Worm (Caenorhabditis elegans): ENCODE measurements around the gene math-18.

DNA sequence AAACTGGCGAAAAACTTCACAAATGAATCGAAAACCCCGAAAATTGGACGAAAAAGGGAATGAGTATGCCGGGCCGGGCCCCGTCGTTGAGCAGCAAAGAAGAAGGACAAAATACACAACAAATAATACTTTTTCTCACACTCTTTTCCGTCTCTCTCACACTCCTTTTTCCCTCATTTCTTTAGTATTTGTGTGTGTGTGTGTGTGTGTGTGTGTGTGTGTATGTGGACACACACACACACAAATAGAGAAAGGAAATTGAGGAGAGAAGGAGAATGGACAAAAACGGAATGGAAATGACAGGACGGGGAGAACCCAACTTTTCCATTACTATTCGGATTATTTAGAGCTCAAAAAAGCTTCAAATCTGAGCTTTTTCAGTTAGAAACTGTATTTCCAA, 41.7 kb downstream of the math-18 start:
- no peak for TF ChIP-seq aha-1 (tag)
- TF ChIP-seq unc-62 (GFP tag; optimal IDR thresholded peaks at IDR 0.05 in 1 of 2) = no peak
- no peak for TF ChIP-seq unc-62 (tag; optimal IDR thresholded peaks at IDR 0.05)
- TF ChIP-seq nhr-237 (tag; optimal IDR thresholded peaks at IDR 0.05) = no peak
- peak; percentile 6 for TF ChIP-seq dpl-1 (GFP tag; optimal IDR thresholded peaks at IDR 0.05)
- peak; percentile 70 for TF ChIP-seq fkh-10 (GFP tag; optimal IDR thresholded peaks at IDR 0.05)
- no peak for TF ChIP-seq sdz-12 (GFP tag; optimal IDR thresholded peaks at IDR 0.05)
- peak; percentile 37 for TF ChIP-seq rbr-2 (tag; optimal IDR thresholded peaks at IDR 0.05)
- TF ChIP-seq ama-1 (optimal IDR thresholded peaks at IDR 0.05) = no peak
- no peak for TF ChIP-seq zfp-2 (tag; optimal IDR thresholded peaks at IDR 0.05)
- no peak for TF ChIP-seq snpc-1.2 (GFP tag; IDR thresholded peaks at IDR 0.05)
- no peak for TF ChIP-seq daf-8 (GFP tag; IDR thresholded peaks at IDR 0.05)
- TF ChIP-seq pha-4 (GFP tag; IDR thresholded peaks at IDR 0.05) = peak; percentile 33; the same call in 1 of the 2 replicates
- peak; percentile 93 for TF ChIP-seq pha-4 (tag; optimal IDR thresholded peaks at IDR 0.05)

All from whole organism, L4 larva.